Worm (Caenorhabditis elegans) whole organism, midembryonic: ENCODE results near the gene num-1.

Source experiments
- T22C8.4 ChIP-seq: fragments of 200-800 bp; sonication (Bioruptor generic); IDR thresholded peaks from 2 replicates; pipeline ENCODE4 v1.3.6; 2022; ENCODE audit warnings: missing genetic modification characterization, missing compliant biosample characterization
- cog-1 ChIP-seq: sonication (generic microtip); optimal IDR thresholded peaks from 2 replicates; lab custom pipeline; 2016; ENCODE audit warnings: missing genetic modification characterization, missing compliant biosample characterization
- flt-1 ChIP-seq: fragments of 200-800 bp; sonication (Bioruptor generic); IDR thresholded peaks from 2 replicates; pipeline ENCODE4 v1.3.6; 2022; ENCODE audit warnings: missing genetic modification characterization, missing compliant biosample characterization
- klf-2 ChIP-seq: fragments of 200-800 bp; sonication (Bioruptor generic); conservative IDR thresholded peaks from 2 replicates; pipeline ENCODE4 v1.3.6; 2022; ENCODE audit warnings: missing genetic modification reagents, missing genetic modification characterization, missing compliant biosample characterization
- med-1 ChIP-seq: sonication (generic microtip); optimal IDR thresholded peaks from 2 replicates; lab custom pipeline; 2017; ENCODE audit warnings: missing genetic modification characterization, mild to moderate bottlenecking, missing compliant biosample characterization, antibody characterized with exemption, missing genetic modification reagents; ENCODE audit not compliant: insufficient read depth
- ref-1 ChIP-seq: fragments of 200-800 bp; sonication (Bioruptor generic); conservative IDR thresholded peaks from 2 replicates; pipeline ENCODE4 v1.3.6; 2022; ENCODE audit warnings: missing genetic modification reagents, missing genetic modification characterization, missing compliant biosample characterization
- tab-1 ChIP-seq: fragments of 200-800 bp; sonication (Bioruptor generic); IDR thresholded peaks from 2 replicates; pipeline ENCODE4 v1.3.6; 2022; ENCODE audit warnings: missing genetic modification characterization, missing compliant biosample characterization
- ztf-23 ChIP-seq: fragments of 200-800 bp; sonication (Bioruptor generic); IDR thresholded peaks from 2 replicates; pipeline ENCODE4 v1.3.6; 2022; ENCODE audit warnings: missing genetic modification reagents, missing genetic modification characterization, missing compliant biosample characterization
- ztf-29 ChIP-seq: fragments of 200-800 bp; sonication (Bioruptor generic); IDR thresholded peaks from 2 replicates; pipeline ENCODE4 v1.3.6; 2022; ENCODE audit warnings: missing genetic modification reagents, missing genetic modification characterization, missing compliant biosample characterization

The num-1 gene

DNA sequence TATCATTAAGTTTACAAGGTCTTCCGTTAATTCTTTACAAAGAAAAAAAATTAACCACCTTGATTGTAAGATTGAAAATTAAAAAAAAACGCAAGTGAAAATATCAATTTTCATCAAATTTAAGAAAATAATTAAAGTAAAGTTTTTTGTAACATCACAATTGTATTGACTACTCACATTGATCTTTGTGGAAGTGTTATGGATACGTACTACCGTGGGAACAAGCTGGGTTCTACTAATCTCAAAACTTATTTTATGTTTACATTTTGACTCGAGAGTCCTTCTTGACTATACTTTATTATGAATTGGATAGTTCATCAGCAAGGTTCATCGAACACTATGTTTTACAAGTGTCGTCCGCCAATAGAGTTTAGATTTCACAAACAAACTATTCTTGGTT lies at the start of gene num-1:
Gene num-1 (plus strand): TSS at position 301 of the 400 bp plus-strand sequence.
- TF ChIP-seq flt-1 (GFP tag; lab: Robert Waterston, UW) (no peak), T22C8.4 (no peak), cog-1 (tag; lab: Kevin White, UChicago) (no peak), med-1 (GFP tag; lab: Kevin White, UChicago) (no peak), ref-1 (GFP tag; lab: Robert Waterston, UW) (no peak), ztf-23 (no peak), ztf-29 (GFP tag; lab: Robert Waterston, UW) (no peak), tab-1 (GFP tag; lab: Robert Waterston, UW) (no peak), klf-2 (GFP tag; lab: Robert Waterston, UW) (no peak)

DNA sequence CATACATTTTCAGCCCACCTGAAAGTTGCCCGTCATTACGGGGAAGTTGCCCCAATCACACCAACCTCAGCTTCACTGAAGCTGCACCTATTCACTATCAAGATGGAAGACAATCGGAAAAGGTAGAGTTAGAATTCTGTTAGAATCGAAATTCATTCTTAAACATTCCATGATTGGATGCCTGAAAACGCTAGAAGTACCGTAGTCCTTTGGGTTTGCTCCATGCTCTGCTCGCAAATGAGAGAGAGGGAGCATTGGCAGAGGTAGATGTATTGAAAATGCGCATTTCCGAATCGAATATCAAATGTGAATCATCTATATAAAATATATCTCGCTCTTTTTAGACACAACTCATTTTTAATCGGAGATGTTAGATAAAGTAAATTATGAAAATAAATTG lies 49.2 kb upstream of the num-1 start, which contains the start of gene hif-1:
Gene hif-1 (plus strand): TSS at position 8 of the 400 bp plus-strand sequence.
- TF ChIP-seq cog-1 (tag; lab: Kevin White, UChicago) (no peak), ztf-29 (GFP tag; lab: Robert Waterston, UW) (no peak), tab-1 (GFP tag; lab: Robert Waterston, UW) (no peak), ref-1 (GFP tag; lab: Robert Waterston, UW) (no peak), ztf-23 (no peak), med-1 (GFP tag; lab: Kevin White, UChicago) (no peak), flt-1 (GFP tag; lab: Robert Waterston, UW) (no peak), klf-2 (GFP tag; lab: Robert Waterston, UW) (no peak)

DNA sequence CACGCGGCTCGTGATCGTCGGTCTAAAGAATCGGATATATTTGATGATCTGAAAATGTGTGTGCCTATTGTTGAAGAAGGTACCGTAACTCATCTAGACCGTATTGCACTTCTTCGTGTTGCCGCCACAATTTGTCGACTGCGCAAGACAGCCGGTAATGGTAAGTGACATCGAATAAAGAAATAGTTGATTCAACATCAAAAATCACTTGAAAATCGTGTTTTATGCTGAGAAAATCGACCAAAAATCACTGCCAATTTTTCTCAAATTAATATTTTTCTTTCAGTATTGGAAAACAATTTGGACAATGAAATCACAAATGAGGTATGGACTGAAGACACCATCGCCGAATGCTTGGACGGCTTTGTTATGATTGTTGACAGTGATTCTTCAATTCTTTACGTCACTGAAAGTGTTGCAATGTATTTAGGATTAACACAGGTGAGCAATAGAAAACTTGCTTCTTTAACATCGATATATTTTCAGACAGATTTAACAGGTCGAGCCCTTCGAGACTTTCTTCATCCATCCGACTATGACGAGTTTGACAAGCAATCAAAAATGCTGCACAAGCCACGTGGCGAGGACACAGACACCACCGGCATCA lies 48.2 kb upstream of the num-1 start:
- TF ChIP-seq flt-1 (GFP tag; lab: Robert Waterston, UW) (no peak), ztf-23 (no peak)

DNA sequence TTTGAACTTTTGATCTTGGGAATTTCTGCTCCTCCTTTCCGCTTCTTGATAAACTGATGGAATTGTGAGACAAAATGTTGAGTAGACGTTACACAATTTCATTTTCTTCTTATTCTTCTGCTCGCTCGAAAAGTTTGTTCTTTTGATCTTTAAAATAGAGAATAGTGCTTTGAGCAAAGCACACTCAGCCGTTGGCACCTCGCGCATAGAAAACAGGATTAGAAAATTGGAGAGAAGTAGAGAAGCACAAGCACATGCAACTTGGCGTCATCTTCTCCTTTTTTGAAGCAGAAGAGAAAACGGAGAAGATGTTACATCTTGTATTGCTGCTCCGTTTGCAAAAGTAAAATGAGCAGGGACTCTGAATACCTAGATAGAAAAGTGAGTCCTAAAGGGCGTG lies 47.4 kb upstream of the num-1 start:
- TF ChIP-seq flt-1 (GFP tag; lab: Robert Waterston, UW) (no peak), tab-1 (GFP tag; lab: Robert Waterston, UW) (no peak), ref-1 (GFP tag; lab: Robert Waterston, UW) (no peak), med-1 (GFP tag; lab: Kevin White, UChicago) (no peak), klf-2 (GFP tag; lab: Robert Waterston, UW) (no peak), ztf-23 (no peak), T22C8.4 (no peak), ztf-29 (GFP tag; lab: Robert Waterston, UW) (no peak)

DNA sequence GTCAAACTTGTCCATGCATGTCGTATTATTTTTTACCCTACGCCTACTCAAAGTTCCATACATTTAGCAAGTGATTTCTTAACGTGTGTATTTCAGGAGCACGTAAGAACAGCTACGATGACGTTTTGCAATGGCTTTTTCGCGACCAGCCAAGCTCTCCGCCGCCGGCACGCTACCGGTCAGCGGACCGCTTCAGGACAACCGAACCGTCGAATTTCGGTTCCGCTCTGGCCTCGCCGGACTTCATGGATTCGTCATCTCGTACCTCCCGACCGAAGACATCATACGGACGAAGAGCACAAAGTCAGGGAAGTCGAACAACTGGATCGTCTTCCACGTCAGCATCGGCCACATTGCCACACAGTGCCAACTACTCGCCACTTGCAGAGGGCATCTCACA lies 46.0 kb upstream of the num-1 start:
- no peak for TF ChIP-seq ref-1 (GFP tag; lab: Robert Waterston, UW)
- TF ChIP-seq ztf-23 = no peak
- no peak for TF ChIP-seq med-1 (GFP tag; lab: Kevin White, UChicago)
- TF ChIP-seq flt-1 (GFP tag; lab: Robert Waterston, UW) = no peak
- TF ChIP-seq tab-1 (GFP tag; lab: Robert Waterston, UW) = no peak
- no peak for TF ChIP-seq cog-1 (tag; lab: Kevin White, UChicago)
- no peak for TF ChIP-seq klf-2 (GFP tag; lab: Robert Waterston, UW)
- no peak for TF ChIP-seq ztf-29 (GFP tag; lab: Robert Waterston, UW)
- no peak for TF ChIP-seq T22C8.4

DNA sequence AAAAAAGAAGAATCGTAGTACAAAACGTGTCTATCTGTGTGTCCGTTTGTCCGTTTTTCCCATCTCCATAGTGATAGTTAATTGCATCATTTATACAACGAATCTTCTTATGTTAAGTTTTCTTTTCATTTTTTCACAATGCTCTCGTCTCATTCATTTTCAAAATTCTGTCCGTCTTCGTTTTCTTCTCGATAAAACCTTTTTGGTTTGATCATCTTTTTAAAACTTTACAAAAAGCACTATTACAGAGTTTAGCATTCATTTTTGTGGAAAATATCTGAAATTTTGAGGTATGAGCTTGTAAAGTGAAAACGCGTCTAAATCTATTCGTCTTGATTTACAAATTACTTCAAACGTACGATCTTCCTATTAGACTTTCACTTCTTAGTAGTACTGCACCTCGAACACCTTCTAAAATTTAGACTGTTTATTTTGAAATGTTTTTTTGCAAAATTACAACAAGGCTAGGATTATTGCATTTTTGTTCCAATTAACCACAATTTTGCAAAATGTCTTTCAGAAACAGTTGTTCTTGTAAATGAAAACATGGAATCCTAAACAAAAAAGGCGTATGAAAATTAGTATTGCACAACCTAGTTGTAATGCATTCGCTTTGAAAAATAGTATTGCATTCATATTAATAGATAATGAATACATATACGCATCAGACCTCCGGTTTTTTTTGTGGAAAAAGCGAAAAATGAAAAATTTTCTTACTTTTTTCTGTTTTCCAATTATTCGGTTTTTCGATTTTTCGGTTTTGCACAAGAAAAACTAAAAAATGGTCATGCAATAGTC lies 44.4 kb upstream of the num-1 start:
- TF ChIP-seq flt-1 (GFP tag; lab: Robert Waterston, UW) (no peak), cog-1 (tag; lab: Kevin White, UChicago) (no peak), T22C8.4 (no peak), klf-2 (GFP tag; lab: Robert Waterston, UW) (no peak), ref-1 (GFP tag; lab: Robert Waterston, UW) (no peak), med-1 (GFP tag; lab: Kevin White, UChicago) (no peak), ztf-23 (no peak), tab-1 (GFP tag; lab: Robert Waterston, UW) (no peak), ztf-29 (GFP tag; lab: Robert Waterston, UW) (no peak)

DNA sequence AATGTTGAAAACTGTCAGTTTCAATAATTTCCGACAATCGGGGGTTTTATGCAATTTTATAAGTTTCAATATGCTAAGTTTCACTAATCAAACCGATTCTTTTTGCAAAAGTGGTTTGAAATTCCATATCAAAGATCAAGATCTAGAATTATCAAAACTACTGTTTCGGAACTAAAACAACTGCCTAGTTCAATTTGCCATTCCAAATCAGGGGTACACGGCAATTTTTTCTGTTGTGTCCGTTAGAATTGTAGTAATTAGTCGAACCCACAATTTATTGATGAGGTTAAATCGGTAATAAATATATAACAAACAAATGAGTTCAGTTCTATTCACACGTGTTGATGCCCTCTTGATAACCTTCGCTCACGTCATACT lies 43.8 kb upstream of the num-1 start:
- TF ChIP-seq T22C8.4 = no peak
- no peak for TF ChIP-seq ref-1 (GFP tag; lab: Robert Waterston, UW)
- no peak for TF ChIP-seq klf-2 (GFP tag; lab: Robert Waterston, UW)
- TF ChIP-seq flt-1 (GFP tag; lab: Robert Waterston, UW) = no peak
- no peak for TF ChIP-seq ztf-23

DNA sequence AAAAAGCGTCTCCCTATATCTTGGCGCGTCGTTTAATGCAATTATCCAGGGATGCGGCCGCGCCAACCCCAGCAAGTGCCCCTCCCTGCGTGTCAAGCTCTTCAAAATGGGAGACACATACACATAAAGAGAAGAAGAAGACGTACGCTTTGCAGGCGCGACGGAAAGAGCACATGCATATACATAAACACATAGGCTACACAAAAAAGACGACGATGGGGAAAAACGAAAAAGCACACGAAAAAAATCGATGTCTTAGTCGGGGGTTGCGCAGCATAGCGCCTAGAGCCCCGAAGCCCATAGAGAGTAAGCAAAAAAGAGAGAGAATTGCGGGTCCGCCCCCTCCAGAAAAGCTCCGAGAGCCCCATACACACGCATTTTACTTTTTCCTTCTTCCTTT lies 40.5 kb upstream of the num-1 start, which contains the start of gene tpan-1:
Gene tpan-1 (plus strand): TSS at position 398 of the 400 bp plus-strand sequence.
- no peak for TF ChIP-seq med-1 (GFP tag; lab: Kevin White, UChicago)

DNA sequence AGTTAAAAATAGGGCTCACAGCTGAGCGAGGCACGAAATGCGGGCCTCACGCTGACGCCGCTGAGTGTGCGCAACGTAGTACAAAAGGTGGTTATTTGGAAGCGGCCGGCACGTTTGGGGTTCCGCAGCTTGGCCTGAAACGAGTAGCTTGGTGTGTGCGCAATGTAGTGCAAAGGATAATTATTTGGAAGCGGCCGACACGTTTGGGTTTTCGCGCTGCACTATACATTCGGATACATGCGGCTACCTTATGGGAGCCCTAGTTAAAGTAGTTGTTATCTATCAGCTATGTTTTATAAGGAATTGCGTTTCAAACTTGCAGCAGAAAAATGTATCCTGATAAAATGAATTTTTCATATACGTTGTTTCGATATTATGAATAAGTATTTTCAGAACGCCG lies 39.6 kb upstream of the num-1 start, which contains the start of gene Y44A6D.1:
Gene Y44A6D.1 (minus strand): TSS at position 23 of the 400 bp plus-strand sequence.
- no peak for TF ChIP-seq klf-2 (GFP tag; lab: Robert Waterston, UW)
- no peak for TF ChIP-seq tab-1 (GFP tag; lab: Robert Waterston, UW)
- TF ChIP-seq ztf-23 = no peak
- no peak for TF ChIP-seq cog-1 (tag; lab: Kevin White, UChicago)
- no peak for TF ChIP-seq ztf-29 (GFP tag; lab: Robert Waterston, UW)
- TF ChIP-seq ref-1 (GFP tag; lab: Robert Waterston, UW) = no peak
- no peak for TF ChIP-seq T22C8.4

DNA sequence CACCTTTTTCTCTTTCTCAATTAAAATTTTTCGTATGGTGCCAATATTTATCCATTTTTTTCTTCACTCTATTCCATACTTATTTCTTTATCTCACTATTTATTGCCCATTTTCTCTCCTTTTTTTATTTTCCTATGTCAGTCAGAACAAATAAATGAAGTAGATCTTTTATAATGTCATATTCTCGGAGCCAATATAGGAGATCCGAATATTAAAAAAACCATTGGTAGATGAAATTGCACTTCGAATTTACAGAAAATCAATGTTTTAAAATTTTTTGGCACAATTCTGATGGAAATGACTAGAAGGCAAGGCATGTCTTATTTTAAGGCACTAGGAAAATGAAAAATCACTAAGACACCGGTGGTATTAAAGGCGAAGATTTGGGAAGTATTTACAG lies 39.0 kb upstream of the num-1 start:
- TF ChIP-seq klf-2 (GFP tag; lab: Robert Waterston, UW) = no peak
- no peak for TF ChIP-seq ref-1 (GFP tag; lab: Robert Waterston, UW)
- no peak for TF ChIP-seq tab-1 (GFP tag; lab: Robert Waterston, UW)
- no peak for TF ChIP-seq med-1 (GFP tag; lab: Kevin White, UChicago)
- TF ChIP-seq cog-1 (tag; lab: Kevin White, UChicago) = no peak
- TF ChIP-seq ztf-23 = no peak
- no peak for TF ChIP-seq T22C8.4
- no peak for TF ChIP-seq ztf-29 (GFP tag; lab: Robert Waterston, UW)
- no peak for TF ChIP-seq flt-1 (GFP tag; lab: Robert Waterston, UW)
